Worm (Caenorhabditis elegans) whole organism, L4 larva: Measurements from ENCODE around the gene sre-41.
A peak's percentile ranks its signal among the peaks of the same experiment; 100 is the strongest.

Source experiments
- D1046.2 ChIP-seq: fragments of 200-800 bp; sonication (Bioruptor generic); IDR thresholded peaks from 2 replicates; pipeline ENCODE4 v1.3.6; 2022; ENCODE audit warnings: missing genetic modification characterization, missing compliant biosample characterization
- R02D3.7 ChIP-seq: fragments of 150-350 bp; sonication (generic microtip); optimal IDR thresholded peaks from 3 replicates; lab custom pipeline; 2014; ENCODE audit warnings: missing biosample characterization, missing genetic modification characterization
- T26A8.4 ChIP-seq: fragments of 200-800 bp; sonication (Bioruptor generic); IDR thresholded peaks from 2 replicates; pipeline ENCODE4 v1.3.6; 2022; ENCODE audit warnings: missing genetic modification characterization, missing compliant biosample characterization
- Y5F2A.4 ChIP-seq: fragments of 200-800 bp; sonication (Bioruptor generic); optimal IDR thresholded peaks from 2 replicates; lab custom pipeline; 2018; ENCODE audit warnings: mild to moderate bottlenecking, missing genetic modification characterization, missing compliant biosample characterization
- Y75B8A.6 ChIP-seq: fragments of 200-800 bp; sonication (Bioruptor generic); IDR thresholded peaks from 2 replicates; pipeline ENCODE4 v1.3.6; 2022; ENCODE audit warnings: missing genetic modification reagents, missing genetic modification characterization, missing compliant biosample characterization
- ZK337.2 ChIP-seq: fragments of 200-800 bp; sonication (Bioruptor generic); IDR thresholded peaks from 2 replicates; pipeline ENCODE4 v1.3.6; 2022; ENCODE audit warnings: missing genetic modification reagents, missing genetic modification characterization, missing compliant biosample characterization
- ZK546.5 ChIP-seq, 2 experiments: sonication (generic microtip); optimal IDR thresholded peaks; 2 replicates each; lab custom pipeline; 2017; ENCODE audit warnings: missing biosample characterization in 2 of 2, missing genetic modification characterization in 2 of 2
- ceh-20 ChIP-seq: fragments of 200-800 bp; sonication (Bioruptor generic); IDR thresholded peaks from 2 replicates; pipeline ENCODE4 v1.3.6; 2022; ENCODE audit warnings: missing genetic modification reagents, missing genetic modification characterization, missing compliant biosample characterization
- ceh-32 ChIP-seq: sonication (generic microtip); optimal IDR thresholded peaks from 2 replicates; lab custom pipeline; 2016; ENCODE audit warnings: mild to moderate bottlenecking, missing genetic modification characterization, missing compliant biosample characterization; ENCODE audit not compliant: poor library complexity
- ceh-44 ChIP-seq: fragments of 200-800 bp; sonication (Bioruptor generic); IDR thresholded peaks from 2 replicates; pipeline ENCODE4 v1.3.6; 2022; ENCODE audit warnings: missing genetic modification reagents, missing genetic modification characterization, missing compliant biosample characterization
- ces-1 ChIP-seq: fragments of 150-350 bp; sonication (generic microtip); optimal IDR thresholded peaks from 4 replicates; lab custom pipeline; 2014; ENCODE audit warnings: missing biosample characterization, missing genetic modification reagents, missing genetic modification characterization
- ctbp-1 ChIP-seq: fragments of 200-800 bp; sonication (Bioruptor generic); IDR thresholded peaks from 2 replicates; pipeline ENCODE4 v1.3.6; 2022; ENCODE audit warnings: missing genetic modification reagents, missing genetic modification characterization, missing compliant biosample characterization
- daf-12 ChIP-seq: fragments of 150-350 bp; optimal IDR thresholded peaks from 2 replicates; lab custom pipeline; 2014; ENCODE audit warnings: missing biosample characterization, missing genetic modification reagents, missing genetic modification characterization
- daf-8 ChIP-seq: fragments of 200-800 bp; sonication (Bioruptor generic); IDR thresholded peaks from 2 replicates; pipeline ENCODE4 v1.3.6; 2022; ENCODE audit warnings: missing genetic modification characterization, missing compliant biosample characterization
- dmd-6 ChIP-seq: fragments of 200-800 bp; sonication (Bioruptor generic); IDR thresholded peaks from 2 replicates; pipeline ENCODE4 v1.3.6; 2022; ENCODE audit warnings: missing genetic modification reagents, missing genetic modification characterization, missing compliant biosample characterization
- dmd-8 ChIP-seq: fragments of 200-800 bp; sonication (Bioruptor generic); IDR thresholded peaks from 2 replicates; pipeline ENCODE4 v1.3.6; 2022; ENCODE audit warnings: missing genetic modification characterization, missing compliant biosample characterization
- dmd-9 ChIP-seq: fragments of 200-800 bp; sonication (Bioruptor generic); IDR thresholded peaks from 2 replicates; pipeline ENCODE4 v1.3.6; 2022; ENCODE audit warnings: missing genetic modification reagents, missing genetic modification characterization, missing compliant biosample characterization
- dve-1 ChIP-seq: sonication (generic microtip); optimal IDR thresholded peaks from 2 replicates; lab custom pipeline; 2017; ENCODE audit warnings: antibody characterized with exemption, mild to moderate bottlenecking, missing genetic modification characterization, missing compliant biosample characterization; ENCODE audit not compliant: insufficient read depth
- fos-1 ChIP-seq: fragments of 150-350 bp; optimal IDR thresholded peaks from 2 replicates; lab custom pipeline; 2014; ENCODE audit warnings: missing biosample characterization, missing genetic modification characterization
- hif-1 ChIP-seq, 2 experiments: sonication (generic microtip); optimal IDR thresholded peaks; 2 replicates each; lab custom pipeline; 2016 to 2017; ENCODE audit warnings: missing compliant biosample characterization in 2 of 2, missing genetic modification characterization in 2 of 2, missing genetic modification reagents in 2 of 2, missing genotype in 2 of 2, mild to moderate bottlenecking in 1 of 2
- hlh-11 ChIP-seq: fragments of 200-800 bp; sonication (Bioruptor generic); optimal IDR thresholded peaks from 2 replicates; lab custom pipeline; 2018; ENCODE audit warnings: mild to moderate bottlenecking, missing genetic modification characterization, missing compliant biosample characterization
- hlh-30 ChIP-seq: sonication (generic microtip); optimal IDR thresholded peaks from 2 replicates; lab custom pipeline; 2017; ENCODE audit warnings: antibody characterized with exemption, mild to moderate bottlenecking, missing genetic modification characterization, missing compliant biosample characterization; ENCODE audit not compliant: insufficient read depth
- lim-7 ChIP-seq: fragments of 200-800 bp; sonication (Bioruptor generic); IDR thresholded peaks from 2 replicates; pipeline ENCODE4 v1.3.6; 2022; ENCODE audit warnings: missing genetic modification characterization, missing compliant biosample characterization
- lin-13 ChIP-seq: fragments of 150-350 bp; optimal IDR thresholded peaks from 2 replicates; lab custom pipeline; 2014; ENCODE audit warnings: missing biosample characterization, missing genetic modification reagents, missing genetic modification characterization
- lin-38 ChIP-seq: fragments of 200-800 bp; sonication (Bioruptor generic); IDR thresholded peaks from 2 replicates; pipeline ENCODE4 v1.3.6; 2022; ENCODE audit warnings: missing genetic modification reagents, missing genetic modification characterization, missing compliant biosample characterization
- lin-39 ChIP-seq: fragments of 150-350 bp; optimal IDR thresholded peaks from 2 replicates; lab custom pipeline; 2014; ENCODE audit warnings: missing biosample characterization, missing genetic modification reagents, missing genetic modification characterization
- mdl-1 ChIP-seq, 2 experiments: fragments of 150-350 bp in 1 of 2; sonication (generic microtip) in 1 of 2; optimal IDR thresholded peaks; 2 replicates each; lab custom pipeline; 2014 to 2017; ENCODE audit warnings: missing biosample characterization in 2 of 2, missing genetic modification characterization in 2 of 2
- mdt-29 ChIP-seq: fragments of 200-800 bp; sonication (Bioruptor generic); IDR thresholded peaks from 2 replicates; pipeline ENCODE4 v1.3.6; 2022; ENCODE audit warnings: missing genetic modification reagents, missing genetic modification characterization, missing compliant biosample characterization
- mes-2 ChIP-seq: sonication (generic microtip); optimal IDR thresholded peaks from 2 replicates; lab custom pipeline; 2016; ENCODE audit warnings: missing genotype, mild to moderate bottlenecking, missing genetic modification characterization, missing compliant biosample characterization; ENCODE audit not compliant: poor library complexity, severe bottlenecking
- nhr-11 ChIP-seq: fragments of 150-350 bp; optimal IDR thresholded peaks from 2 replicates; lab custom pipeline; 2014; ENCODE audit warnings: missing biosample characterization, missing genetic modification characterization
- nhr-111 ChIP-seq: fragments of 200-800 bp; sonication (Bioruptor generic); optimal IDR thresholded peaks from 2 replicates; lab custom pipeline; 2018; ENCODE audit warnings: mild to moderate bottlenecking, missing genetic modification characterization, missing compliant biosample characterization
- nhr-25 ChIP-seq: sonication (generic microtip); optimal IDR thresholded peaks from 2 replicates; lab custom pipeline; 2017; ENCODE audit warnings: missing genetic modification characterization, mild to moderate bottlenecking, missing compliant biosample characterization, antibody characterized with exemption, moderate library complexity, borderline replicate concordance; ENCODE audit not compliant: insufficient read depth
- nhr-28 ChIP-seq: fragments of 150-350 bp; optimal IDR thresholded peaks from 2 replicates; lab custom pipeline; 2014; ENCODE audit warnings: missing biosample characterization, missing genetic modification characterization
- nhr-41 ChIP-seq: fragments of 200-800 bp; sonication (Bioruptor generic); IDR thresholded peaks from 2 replicates; pipeline ENCODE4 v1.3.6; 2022; ENCODE audit warnings: missing genetic modification reagents, missing genetic modification characterization, missing compliant biosample characterization
- nhr-42 ChIP-seq: fragments of 200-800 bp; sonication (Bioruptor generic); IDR thresholded peaks from 2 replicates; pipeline ENCODE4 v1.3.6; 2022; ENCODE audit warnings: missing genetic modification characterization, missing compliant biosample characterization
- nhr-48 ChIP-seq: sonication (generic microtip); optimal IDR thresholded peaks from 2 replicates; lab custom pipeline; 2016; ENCODE audit warnings: mild to moderate bottlenecking, missing genetic modification characterization, missing compliant biosample characterization
- nhr-6 ChIP-seq: fragments of 150-350 bp; optimal IDR thresholded peaks from 2 replicates; lab custom pipeline; 2014; ENCODE audit warnings: missing biosample characterization, missing genetic modification characterization
- pha-4 ChIP-seq, 2 experiments: fragments of 150-350 bp in 1 of 2; fragments of 200-800 bp in 1 of 2; sonication (Bioruptor generic) in 1 of 2; IDR thresholded peaks in 1 of 2; optimal IDR thresholded peaks in 1 of 2; 2 replicates each; pipeline versions ENCODE4 v1.3.6 to Lab custom; 2014 to 2022; ENCODE audit warnings: missing genetic modification characterization in 2 of 2, missing genetic modification reagents in 2 of 2, missing biosample characterization in 1 of 2, missing compliant biosample characterization in 1 of 2
- php-3 ChIP-seq: fragments of 200-800 bp; sonication (Bioruptor generic); IDR thresholded peaks from 2 replicates; pipeline ENCODE4 v1.3.6; 2022; ENCODE audit warnings: missing genetic modification reagents, missing genetic modification characterization, missing compliant biosample characterization
- set-16 ChIP-seq: fragments of 200-800 bp; sonication (Bioruptor generic); IDR thresholded peaks from 2 replicates; pipeline ENCODE4 v1.3.6; 2022; ENCODE audit warnings: missing genetic modification reagents, missing genetic modification characterization, missing compliant biosample characterization
- spr-1 ChIP-seq: sonication (generic microtip); optimal IDR thresholded peaks from 2 replicates; lab custom pipeline; 2016; ENCODE audit warnings: mild to moderate bottlenecking, missing genetic modification characterization, missing compliant biosample characterization
- tag-97 ChIP-seq: fragments of 200-800 bp; sonication (Bioruptor generic); IDR thresholded peaks from 2 replicates; pipeline ENCODE4 v1.3.6; 2022; ENCODE audit warnings: missing genetic modification characterization, missing compliant biosample characterization
- unc-130 ChIP-seq: sonication (generic microtip); optimal IDR thresholded peaks from 2 replicates; lab custom pipeline; 2016; ENCODE audit warnings: missing genetic modification reagents, missing genetic modification characterization, missing compliant biosample characterization
- unc-62 ChIP-seq, 3 experiments: fragments of 150-350 bp in 1 of 3; sonication (generic microtip); optimal IDR thresholded peaks in 2 of 3; peaks in 1 of 3; 1 replicate in 1 of 3; 2 replicates in 2 of 3; lab custom pipeline; 2014 to 2017; ENCODE audit warnings: missing biosample characterization in 3 of 3, missing genetic modification characterization in 3 of 3, missing genetic modification reagents in 3 of 3, missing genotype in 1 of 3

The sre-41 gene

DNA sequence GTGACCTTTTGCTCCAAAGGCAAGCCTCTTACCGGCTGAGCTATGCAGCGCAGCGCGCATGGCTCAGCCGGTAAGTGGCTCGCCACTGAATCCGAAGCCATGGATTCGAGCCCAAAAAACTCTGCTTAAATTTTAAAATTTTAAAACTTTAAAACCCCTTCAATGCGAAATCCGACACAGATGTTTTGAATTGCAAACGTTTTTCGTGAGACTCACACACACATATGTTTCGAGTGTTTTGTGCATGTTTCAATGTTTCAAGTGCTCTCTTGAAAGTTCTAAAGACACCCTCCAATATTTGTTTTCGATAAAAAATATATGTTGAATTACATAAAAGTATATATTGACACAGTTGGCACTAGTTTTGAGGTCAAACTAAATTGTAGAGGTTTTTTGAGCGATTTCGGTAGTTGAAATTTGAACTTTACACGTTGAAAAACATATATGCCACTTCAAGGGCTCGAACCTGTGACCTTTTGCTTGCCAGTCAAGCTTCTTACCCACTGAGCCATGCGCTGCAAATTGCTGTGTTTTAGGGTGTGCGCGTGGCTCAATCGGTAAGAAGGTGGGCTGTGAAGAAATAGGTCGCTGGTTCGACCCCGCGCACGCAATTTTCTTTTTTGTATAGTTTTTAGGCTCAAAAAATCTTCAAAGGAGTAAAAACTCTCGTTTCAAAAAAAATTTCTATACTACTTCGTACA is 41.6 kb upstream of the sre-41 start:
- TF ChIP-seq fos-1 (tag; lab: Kevin White, UChicago) (no peak), lim-7 (GFP tag; lab: Robert Waterston, UW) (no peak), D1046.2 (GFP tag; lab: Robert Waterston, UW) (no peak), R02D3.7 (tag; lab: Kevin White, UChicago) (no peak), mdl-1 (tag; optimal IDR thresholded peaks at IDR 0.05; lab: Kevin White, UChicago) (no peak), daf-12 (tag; lab: Kevin White, UChicago) (no peak), ZK337.2 (GFP tag; lab: Robert Waterston, UW) (no peak), spr-1 (tag; lab: Kevin White, UChicago) (no peak), unc-62 (GFP tag; optimal IDR thresholded peaks at IDR 0.05 in 1 of 2; lab: Kevin White, UChicago) (peak in 1 of 2 experiments; percentile 80), unc-62 (tag; optimal IDR thresholded peaks at IDR 0.05; lab: Kevin White, UChicago) (no peak), nhr-6 (tag; lab: Kevin White, UChicago) (no peak), php-3 (GFP tag; lab: Robert Waterston, UW) (0 out of 2 replicates have a peak, but pooled peaks have one; percentile 12), ZK546.5 (tag; optimal IDR thresholded peaks at IDR 0.05; lab: Kevin White, UChicago) (no peak), hif-1 (tag; optimal IDR thresholded peaks at IDR 0.05; lab: Kevin White, UChicago) (no peak), mes-2 (peak; percentile 26), nhr-41 (GFP tag; lab: Robert Waterston, UW) (no peak), unc-130 (GFP tag; lab: Kevin White, UChicago) (no peak), tag-97 (no peak), ctbp-1 (GFP tag; lab: Robert Waterston, UW) (no peak), ceh-44 (GFP tag; lab: Robert Waterston, UW) (peak; percentile 33; the same call in 1 of the 2 replicates), lin-13 (GFP tag; lab: Kevin White, UChicago) (peak; percentile 38), ceh-32 (tag; lab: Kevin White, UChicago) (no peak), hlh-11 (tag; lab: Kevin White, UChicago) (no peak), lin-38 (GFP tag; lab: Robert Waterston, UW) (no peak), Y5F2A.4 (no peak), dve-1 (no peak), Y75B8A.6 (no peak), set-16 (no peak)

DNA sequence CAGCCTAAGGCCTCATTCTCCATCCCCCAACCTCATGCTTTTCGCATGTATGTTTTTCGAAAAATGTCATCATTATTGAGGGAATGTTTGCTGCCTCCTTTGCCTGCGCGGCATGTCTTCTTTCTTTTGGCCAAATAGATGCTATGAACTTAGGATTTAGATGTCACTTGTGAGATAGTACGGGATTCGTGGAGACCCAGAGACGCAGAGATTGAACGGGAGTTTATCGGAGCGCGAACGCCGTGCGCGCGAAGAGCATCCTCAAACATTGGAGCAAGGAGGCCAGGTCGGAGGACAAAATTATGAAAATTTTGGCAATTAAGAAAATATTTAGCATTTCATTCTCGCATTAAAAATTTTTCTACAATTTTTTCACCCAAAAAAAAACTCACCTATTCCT is 39.1 kb upstream of the sre-41 start:
- TF ChIP-seq nhr-48 (no peak), hlh-11 (tag; lab: Kevin White, UChicago) (no peak), unc-62 (GFP tag; optimal IDR thresholded peaks at IDR 0.05 in 1 of 2; lab: Kevin White, UChicago) (peak in 1 of 2 experiments; percentile 38), unc-62 (tag; optimal IDR thresholded peaks at IDR 0.05; lab: Kevin White, UChicago) (no peak), ceh-20 (GFP tag; lab: Robert Waterston, UW) (no peak), dmd-9 (GFP tag; lab: Robert Waterston, UW) (no peak)
- TF ChIP-seq, all 104 proteins: peak for 1

DNA sequence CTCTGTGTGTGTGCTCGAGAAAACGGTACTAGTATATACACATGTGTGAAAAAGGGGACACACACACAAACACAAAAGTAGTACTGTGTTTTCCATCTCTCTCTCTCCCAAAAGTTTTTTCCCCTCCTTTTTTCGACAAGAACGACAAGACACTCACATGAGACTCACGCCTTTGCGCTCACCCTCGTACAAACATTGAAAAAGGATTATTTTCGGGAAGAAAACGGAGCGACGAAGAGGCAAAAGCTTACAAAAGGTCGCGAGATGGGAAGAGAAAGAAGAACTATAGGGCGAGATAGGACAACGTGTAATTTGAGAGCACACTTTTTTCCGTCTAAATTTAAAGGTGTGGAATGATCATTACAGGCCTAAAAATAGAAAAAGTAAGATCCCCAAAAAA is 38.2 kb upstream of the sre-41 start:
- TF ChIP-seq pha-4 (GFP tag; IDR thresholded peaks at IDR 0.05; lab: Robert Waterston, UW): no peak
- TF ChIP-seq pha-4 (tag; optimal IDR thresholded peaks at IDR 0.05; lab: Kevin White, UChicago): no peak
- TF ChIP-seq dmd-8: no peak
- TF ChIP-seq lin-39 (tag; lab: Kevin White, UChicago): no peak
- peak; percentile 35 for TF ChIP-seq hlh-30 (tag; lab: Kevin White, UChicago)
- no peak for TF ChIP-seq set-16
- no peak for TF ChIP-seq nhr-111 (GFP tag; lab: Kevin White, UChicago)
- TF ChIP-seq nhr-25 (tag; lab: Kevin White, UChicago): no peak
- peak; percentile 7 for TF ChIP-seq hlh-11 (tag; lab: Kevin White, UChicago)
- TF ChIP-seq nhr-42 (GFP tag; lab: Robert Waterston, UW): no peak
- TF ChIP-seq nhr-11 (tag; lab: Kevin White, UChicago): no peak
- TF ChIP-seq mdt-29 (GFP tag; lab: Robert Waterston, UW): no peak
- TF ChIP-seq ces-1: no peak
- no peak for TF ChIP-seq unc-62 (GFP tag; optimal IDR thresholded peaks at IDR 0.05 in 1 of 2; lab: Kevin White, UChicago)
- TF ChIP-seq unc-62 (tag; optimal IDR thresholded peaks at IDR 0.05; lab: Kevin White, UChicago): no peak
- TF ChIP-seq nhr-28 (tag; lab: Kevin White, UChicago): peak; percentile 32
- no peak for TF ChIP-seq daf-8
- no peak for TF ChIP-seq ctbp-1 (GFP tag; lab: Robert Waterston, UW)
- TF ChIP-seq Y75B8A.6: no peak
- TF ChIP-seq lim-7 (GFP tag; lab: Robert Waterston, UW): no peak
- TF ChIP-seq dve-1: peak; percentile 53
- no peak for TF ChIP-seq dmd-6 (GFP tag; lab: Robert Waterston, UW)
- 0 out of 2 replicates have a peak, but pooled peaks have one; percentile 46 for TF ChIP-seq T26A8.4 (GFP tag; lab: Robert Waterston, UW)
